Worm (Caenorhabditis elegans) whole organism, L1 larva: Measurements from ENCODE around the gene Y14H12B.2.

ENCODE experiments used
- C04F5.9 ChIP-seq: sonication (generic microtip); optimal IDR thresholded peaks from 2 replicates; lab custom pipeline; 2016; ENCODE audit warnings: missing genetic modification characterization, missing compliant biosample characterization
- C16A3.4 ChIP-seq: fragments of 150-350 bp; optimal IDR thresholded peaks from 2 replicates; lab custom pipeline; 2014; ENCODE audit warnings: missing biosample characterization, missing genetic modification characterization
- C34B4.2 ChIP-seq: sonication (generic microtip); optimal IDR thresholded peaks from 2 replicates; lab custom pipeline; 2017; ENCODE audit warnings: mild to moderate bottlenecking, missing genetic modification characterization, missing compliant biosample characterization
- Y116A8C.19 ChIP-seq: sonication (generic microtip); optimal IDR thresholded peaks from 2 replicates; lab custom pipeline; 2016; ENCODE audit warnings: missing compliant biosample characterization, missing genetic modification characterization, borderline replicate concordance
- ceh-63 ChIP-seq: fragments of 200-800 bp; sonication (Bioruptor generic); optimal IDR thresholded peaks from 2 replicates; lab custom pipeline; 2018; ENCODE audit warnings: mild to moderate bottlenecking, missing genetic modification characterization, missing compliant biosample characterization
- ceh-82 ChIP-seq, 3 experiments: fragments of 150-350 bp in 1 of 3; sonication (generic microtip) in 2 of 3; optimal IDR thresholded peaks; 2 replicates each; lab custom pipeline; 2014 to 2017; ENCODE audit warnings: missing biosample characterization in 3 of 3, missing genetic modification characterization in 3 of 3
- ceh-90 ChIP-seq: sonication (generic microtip); optimal IDR thresholded peaks from 2 replicates; lab custom pipeline; 2016; ENCODE audit warnings: missing genetic modification characterization, missing compliant biosample characterization
- ces-1 ChIP-seq: fragments of 150-350 bp; optimal IDR thresholded peaks from 2 replicates; lab custom pipeline; 2014; ENCODE audit warnings: missing biosample characterization, missing genetic modification reagents, missing genetic modification characterization
- dpl-1 ChIP-seq, 3 experiments: fragments of 150-350 bp in 2 of 3; sonication (generic microtip) in 1 of 3; optimal IDR thresholded peaks; 2 replicates each; lab custom pipeline; 2014 to 2017; ENCODE audit warnings: missing biosample characterization in 3 of 3, missing genetic modification characterization in 3 of 3, missing genetic modification reagents in 3 of 3
- dsc-1 ChIP-seq: sonication (generic microtip); optimal IDR thresholded peaks from 2 replicates; lab custom pipeline; 2016; ENCODE audit warnings: mild to moderate bottlenecking, missing genetic modification characterization, missing compliant biosample characterization
- efl-1 ChIP-seq, 4 experiments: fragments of 150-350 bp; optimal IDR thresholded peaks in 3 of 4; peaks in 1 of 4; 1 replicate in 1 of 4; 2 replicates in 3 of 4; lab custom pipeline; 2014; ENCODE audit warnings: missing biosample characterization in 2 of 4, missing genetic modification characterization in 2 of 4, missing genetic modification reagents in 2 of 4
- elt-2 ChIP-seq: sonication (generic microtip); optimal IDR thresholded peaks from 2 replicates; lab custom pipeline; 2016; ENCODE audit warnings: missing genetic modification characterization, mild to moderate bottlenecking, inconsistent platforms, missing compliant biosample characterization, missing genetic modification reagents
- ets-5 ChIP-seq: fragments of 200-800 bp; sonication (Bioruptor generic); IDR thresholded peaks from 2 replicates; pipeline ENCODE4 v1.3.6; 2022; ENCODE audit warnings: missing genetic modification characterization, missing compliant biosample characterization
- fkh-10 ChIP-seq: sonication (generic microtip); optimal IDR thresholded peaks from 2 replicates; lab custom pipeline; 2017; ENCODE audit warnings: missing biosample characterization, missing genetic modification reagents, missing genetic modification characterization
- fkh-4 ChIP-seq: sonication (generic microtip); optimal IDR thresholded peaks from 2 replicates; lab custom pipeline; 2016; ENCODE audit warnings: missing compliant biosample characterization, missing genetic modification characterization, borderline replicate concordance
- hlh-17 ChIP-seq: fragments of 200-800 bp; sonication (Bioruptor generic); optimal IDR thresholded peaks from 2 replicates; lab custom pipeline; 2018; ENCODE audit warnings: missing genetic modification characterization, mild to moderate bottlenecking, missing compliant biosample characterization, moderate library complexity, borderline replicate concordance
- hlh-4 ChIP-seq: sonication (generic microtip); optimal IDR thresholded peaks from 2 replicates; lab custom pipeline; 2016; ENCODE audit warnings: mild to moderate bottlenecking, missing genetic modification characterization, missing compliant biosample characterization
- hpl-2 ChIP-seq: fragments of 150-350 bp; optimal IDR thresholded peaks from 2 replicates; lab custom pipeline; 2014; ENCODE audit warnings: missing biosample characterization, missing genetic modification reagents, missing genetic modification characterization
- irx-1 ChIP-seq: sonication (generic microtip); optimal IDR thresholded peaks from 2 replicates; lab custom pipeline; 2016; ENCODE audit warnings: missing genetic modification characterization, missing compliant biosample characterization
- jun-1 ChIP-seq: fragments of 150-350 bp; optimal IDR thresholded peaks from 2 replicates; lab custom pipeline; 2014; ENCODE audit warnings: missing biosample characterization, missing genetic modification reagents, missing genetic modification characterization
- lin-13 ChIP-seq: fragments of 150-350 bp; optimal IDR thresholded peaks from 2 replicates; lab custom pipeline; 2014; ENCODE audit warnings: missing biosample characterization, missing genetic modification reagents, missing genetic modification characterization
- lin-14 ChIP-seq: fragments of 200-800 bp; sonication (Bioruptor generic); optimal IDR thresholded peaks from 2 replicates; lab custom pipeline; 2018; ENCODE audit warnings: mild to moderate bottlenecking, missing genetic modification characterization, moderate library complexity, missing compliant biosample characterization
- lin-15B ChIP-seq: fragments of 150-350 bp; sonication (generic microtip); optimal IDR thresholded peaks from 3 replicates; lab custom pipeline; 2014; ENCODE audit warnings: missing biosample characterization, missing genetic modification characterization
- lin-39 ChIP-seq: fragments of 150-350 bp; optimal IDR thresholded peaks from 2 replicates; lab custom pipeline; 2014; ENCODE audit warnings: missing biosample characterization, missing genetic modification reagents, missing genetic modification characterization
- lir-3 ChIP-seq: sonication (generic microtip); optimal IDR thresholded peaks from 2 replicates; lab custom pipeline; 2016; ENCODE audit warnings: mild to moderate bottlenecking, missing genetic modification characterization, moderate library complexity, missing compliant biosample characterization; ENCODE audit not compliant: poor library complexity
- mdl-1 ChIP-seq, 2 experiments: fragments of 150-350 bp; optimal IDR thresholded peaks; 2 replicates each; lab custom pipeline; 2014 to 2017; ENCODE audit warnings: missing biosample characterization in 2 of 2, missing genetic modification characterization in 2 of 2, inconsistent platforms in 1 of 2
- mep-1 ChIP-seq: fragments of 150-350 bp; optimal IDR thresholded peaks from 2 replicates; lab custom pipeline; 2014; ENCODE audit warnings: missing biosample characterization, missing genetic modification characterization
- nhr-11 ChIP-seq: fragments of 150-350 bp; optimal IDR thresholded peaks from 2 replicates; lab custom pipeline; 2014; ENCODE audit warnings: missing biosample characterization, missing genetic modification characterization
- nhr-12 ChIP-seq: sonication (generic microtip); optimal IDR thresholded peaks from 2 replicates; lab custom pipeline; 2017; ENCODE audit warnings: missing biosample characterization, missing genetic modification characterization
- nhr-19 ChIP-seq: fragments of 200-800 bp; sonication (Bioruptor generic); conservative IDR thresholded peaks from 2 replicates; pipeline ENCODE4 v1.3.6; 2022; ENCODE audit warnings: missing genetic modification characterization, missing compliant biosample characterization
- nhr-237 ChIP-seq: fragments of 150-350 bp; optimal IDR thresholded peaks from 2 replicates; lab custom pipeline; 2014; ENCODE audit warnings: missing biosample characterization, missing genetic modification characterization
- nhr-28 ChIP-seq: fragments of 150-350 bp; optimal IDR thresholded peaks from 2 replicates; lab custom pipeline; 2014; ENCODE audit warnings: missing biosample characterization, missing genetic modification characterization
- nhr-47 ChIP-seq: sonication (generic microtip); optimal IDR thresholded peaks from 2 replicates; lab custom pipeline; 2016; ENCODE audit warnings: mild to moderate bottlenecking, missing genetic modification characterization, moderate library complexity, missing compliant biosample characterization
- nhr-84 ChIP-seq: sonication (generic microtip); optimal IDR thresholded peaks from 2 replicates; lab custom pipeline; 2017; ENCODE audit warnings: missing biosample characterization, missing genetic modification characterization
- nhr-85 ChIP-seq: sonication (generic microtip); peaks from one replicate; lab custom pipeline; 2016; ENCODE audit warnings: missing genetic modification characterization, inconsistent platforms, missing compliant biosample characterization
- pag-3 ChIP-seq: sonication (generic microtip); optimal IDR thresholded peaks from 2 replicates; lab custom pipeline; 2017; ENCODE audit warnings: missing genetic modification characterization, mild to moderate bottlenecking, missing compliant biosample characterization, antibody characterized with exemption, borderline replicate concordance; ENCODE audit not compliant: insufficient read depth
- pqm-1 ChIP-seq: sonication (generic microtip); optimal IDR thresholded peaks from 3 replicates; lab custom pipeline; 2017; ENCODE audit warnings: missing biosample characterization, missing genetic modification characterization
- rnt-1 ChIP-seq: sonication (generic microtip); optimal IDR thresholded peaks from 2 replicates; lab custom pipeline; 2016; ENCODE audit warnings: mild to moderate bottlenecking, missing genetic modification characterization, moderate library complexity, missing compliant biosample characterization
- skn-1 ChIP-seq: fragments of 150-350 bp; optimal IDR thresholded peaks from 2 replicates; lab custom pipeline; 2014; ENCODE audit warnings: missing biosample characterization, missing genetic modification characterization
- snpc-4 ChIP-seq: fragments of 150-350 bp; optimal IDR thresholded peaks from 2 replicates; lab custom pipeline; 2014; ENCODE audit warnings: missing biosample characterization, missing genetic modification characterization
- snu-23 ChIP-seq: sonication (generic microtip); optimal IDR thresholded peaks from 2 replicates; lab custom pipeline; 2016; ENCODE audit warnings: missing genetic modification characterization, missing compliant biosample characterization
- sptf-1 ChIP-seq: fragments of 150-350 bp; optimal IDR thresholded peaks from 2 replicates; lab custom pipeline; 2014; ENCODE audit warnings: missing biosample characterization, missing genetic modification characterization
- sup-37 ChIP-seq: fragments of 200-800 bp; sonication (Bioruptor generic); optimal IDR thresholded peaks from 2 replicates; lab custom pipeline; 2018; ENCODE audit warnings: mild to moderate bottlenecking, missing genetic modification characterization, missing compliant biosample characterization
- swsn-7 ChIP-seq: sonication (generic microtip); optimal IDR thresholded peaks from 2 replicates; lab custom pipeline; 2016; ENCODE audit warnings: missing genetic modification characterization, missing compliant biosample characterization
- tbx-2 ChIP-seq: sonication (generic microtip); optimal IDR thresholded peaks from 2 replicates; lab custom pipeline; 2016; ENCODE audit warnings: missing genetic modification characterization, missing compliant biosample characterization
- unc-130 ChIP-seq: fragments of 150-350 bp; optimal IDR thresholded peaks from 2 replicates; lab custom pipeline; 2017; ENCODE audit warnings: missing biosample characterization, missing genetic modification characterization, inconsistent platforms
- unc-30 ChIP-seq: sonication (generic microtip); optimal IDR thresholded peaks from 2 replicates; lab custom pipeline; 2017; ENCODE audit warnings: missing biosample characterization, missing genetic modification characterization
- unc-98 ChIP-seq: fragments of 200-800 bp; sonication (Bioruptor generic); IDR thresholded peaks from 2 replicates; pipeline ENCODE4 v1.3.6; 2022; ENCODE audit warnings: missing genetic modification characterization, missing compliant biosample characterization
- vab-15 ChIP-seq: sonication (generic microtip); optimal IDR thresholded peaks from 2 replicates; lab custom pipeline; 2017; ENCODE audit warnings: missing genotype, mild to moderate bottlenecking, missing genetic modification characterization, missing compliant biosample characterization
- xbp-1 ChIP-seq: sonication (generic microtip); optimal IDR thresholded peaks from 2 replicates; lab custom pipeline; 2016; ENCODE audit warnings: missing genetic modification characterization, missing compliant biosample characterization
- zip-4 ChIP-seq: fragments of 200-800 bp; sonication (Bioruptor generic); optimal IDR thresholded peaks from 2 replicates; lab custom pipeline; 2018; ENCODE audit warnings: mild to moderate bottlenecking, missing genetic modification characterization, moderate library complexity, missing compliant biosample characterization
- ztf-11 ChIP-seq, 2 experiments: sonication (generic microtip); optimal IDR thresholded peaks; 2 replicates each; lab custom pipeline; 2016 to 2017; ENCODE audit warnings: missing genetic modification characterization in 2 of 2, missing biosample characterization in 1 of 2, missing compliant biosample characterization in 1 of 2
- ztf-4 ChIP-seq: fragments of 150-350 bp; optimal IDR thresholded peaks from 2 replicates; lab custom pipeline; 2014; ENCODE audit warnings: missing biosample characterization, missing genetic modification characterization

Y14H12B.2 gene

ce11 chrII:3896920-3897319 is 36.6 kb downstream of the Y14H12B.2 start (continued):
- no peak for TF ChIP-seq ztf-11 (tag; optimal IDR thresholded peaks at IDR 0.05; lab: Kevin White, UChicago)
- TF ChIP-seq ztf-4 (tag; lab: Kevin White, UChicago), result no peak
- TF ChIP-seq rnt-1 (tag; lab: Kevin White, UChicago), result peak; percentile 54
- no peak for TF ChIP-seq lin-15B (tag; lab: Kevin White, UChicago)
- TF ChIP-seq swsn-7 (tag; lab: Kevin White, UChicago), result peak; percentile 41
- TF ChIP-seq dpl-1 (GFP tag; optimal IDR thresholded peaks at IDR 0.05; lab: Kevin White, UChicago), result peak; percentile 24 to 43 (median 31)
- TF ChIP-seq lin-14 (GFP tag; lab: Kevin White, UChicago), result peak; percentile 88
- TF ChIP-seq sup-37, result no peak
- no peak for TF ChIP-seq fkh-4
- TF ChIP-seq irx-1 (tag; lab: Kevin White, UChicago), result no peak
- peak; percentile 52 for TF ChIP-seq nhr-47 (tag; lab: Kevin White, UChicago)
- TF ChIP-seq fkh-10, result no peak
- TF ChIP-seq nhr-12 (tag; lab: Kevin White, UChicago), result no peak
- peak; percentile 13 for TF ChIP-seq unc-130
- no peak for TF ChIP-seq nhr-28 (tag; lab: Kevin White, UChicago)
- TF ChIP-seq ceh-82 (tag; optimal IDR thresholded peaks at IDR 0.05; lab: Kevin White, UChicago), result peak in 1 of 3 experiments; percentile 15
- TF ChIP-seq sptf-1 (tag; lab: Kevin White, UChicago), result no peak
- peak; percentile 1 for TF ChIP-seq dsc-1 (tag; lab: Kevin White, UChicago)
- no peak for TF ChIP-seq C04F5.9
- TF ChIP-seq unc-98 (GFP tag; lab: Robert Waterston, UW), result no peak
- no peak for TF ChIP-seq pag-3
- TF ChIP-seq nhr-11 (tag; lab: Kevin White, UChicago), result no peak
- TF ChIP-seq hlh-17 (GFP tag; lab: Kevin White, UChicago), result no peak
- TF ChIP-seq C34B4.2 (tag; lab: Kevin White, UChicago), result no peak
- TF ChIP-seq nhr-19, result peak; percentile 56
- no peak for TF ChIP-seq zip-4 (GFP tag; lab: Kevin White, UChicago)
- peak; percentile 33 for TF ChIP-seq snpc-4 (tag; lab: Kevin White, UChicago)
- no peak for TF ChIP-seq pqm-1 (tag; lab: Kevin White, UChicago)
- no peak for TF ChIP-seq vab-15 (tag; lab: Kevin White, UChicago)
- TF ChIP-seq efl-1 (optimal IDR thresholded peaks at IDR 0.05; lab: Kevin White, UChicago), result peak; percentile 56 to 62
- peak; percentile 32 to 49 for TF ChIP-seq efl-1 (GFP tag; optimal IDR thresholded peaks at IDR 0.05 in 1 of 2; lab: Kevin White, UChicago)
- peak; percentile 27 for TF ChIP-seq jun-1 (tag; lab: Kevin White, UChicago)
- TF ChIP-seq lin-39 (tag; lab: Kevin White, UChicago), result no peak
- peak; percentile 59 for TF ChIP-seq skn-1
- peak; percentile 58 for TF ChIP-seq lir-3 (tag; lab: Kevin White, UChicago)
- TF ChIP-seq ets-5 (GFP tag; lab: Robert Waterston, UW), result no peak
- no peak for TF ChIP-seq ceh-90 (tag; lab: Kevin White, UChicago)
- TF ChIP-seq mep-1 (tag; lab: Kevin White, UChicago), result peak; percentile 57
- peak; percentile 5 for TF ChIP-seq elt-2 (tag; lab: Kevin White, UChicago)
- peak in 1 of 2 experiments; percentile 27 for TF ChIP-seq mdl-1 (tag; optimal IDR thresholded peaks at IDR 0.05; lab: Kevin White, UChicago)
- no peak for TF ChIP-seq nhr-237
- peak; percentile 47 for TF ChIP-seq xbp-1 (tag; lab: Kevin White, UChicago)
- no peak for TF ChIP-seq C16A3.4
- no peak for TF ChIP-seq ces-1 (GFP tag; lab: Kevin White, UChicago)
- TF ChIP-seq unc-30 (tag; lab: Kevin White, UChicago), result no peak
- TF ChIP-seq nhr-84 (tag; lab: Kevin White, UChicago), result no peak
- no peak for TF ChIP-seq ceh-63 (GFP tag; lab: Kevin White, UChicago)
- TF ChIP-seq snu-23 (GFP tag; lab: Kevin White, UChicago), result peak; percentile 68
- peak; percentile 78 for TF ChIP-seq nhr-85 (tag; lab: Kevin White, UChicago)
- TF ChIP-seq lin-13, result no peak
- peak; percentile 55 for TF ChIP-seq tbx-2 (tag; lab: Kevin White, UChicago)
- no peak for TF ChIP-seq hpl-2 (GFP tag; lab: Kevin White, UChicago)
- no peak for TF ChIP-seq hlh-4 (tag; lab: Kevin White, UChicago)
- TF ChIP-seq Y116A8C.19 (tag; lab: Kevin White, UChicago), result no peak
